Fruit fly (Drosophila melanogaster) whole organism, wandering third instar larva: ENCODE data around the gene MAGE.
A peak's percentile ranks its signal among the peaks of the same experiment; 100 is the strongest.

Experiments
- Abd-B ChIP-seq: fragments of >200 bp; optimal IDR thresholded peaks from 2 replicates; lab custom pipeline; 2017; ENCODE audit warnings: missing biosample characterization, missing genetic modification characterization
- CG32264 ChIP-seq: fragments of 200-800 bp; sonication (Bioruptor generic); optimal IDR thresholded peaks from 2 replicates; lab custom pipeline; 2016; ENCODE audit warnings: missing biosample characterization, missing genetic modification characterization
- CG9705 ChIP-seq: fragments of 200-800 bp; sonication (Bioruptor generic); optimal IDR thresholded peaks from 2 replicates; lab custom pipeline; 2018; ENCODE audit warnings: missing biosample characterization, mild to moderate bottlenecking, missing genetic modification characterization
- CrebA ChIP-seq: fragments of 200-800 bp; sonication (Bioruptor generic); optimal IDR thresholded peaks from 2 replicates; lab custom pipeline; 2016; ENCODE audit warnings: missing biosample characterization, mild to moderate bottlenecking, missing genetic modification characterization, borderline replicate concordance
- Dfd ChIP-seq: fragments of >200 bp; optimal IDR thresholded peaks from 2 replicates; lab custom pipeline; 2017; ENCODE audit warnings: missing biosample characterization, missing genetic modification characterization
- Dif ChIP-seq: fragments of 200-275, 200-300 bp; sonication (Bioruptor generic); optimal IDR thresholded peaks from 2 replicates; lab custom pipeline; 2018; ENCODE audit warnings: missing biosample characterization, missing genetic modification characterization; ENCODE audit not compliant: partially characterized antibody
- GATAd ChIP-seq: sonication (Bioruptor generic); optimal IDR thresholded peaks from 2 replicates; lab custom pipeline; 2016; ENCODE audit warnings: missing biosample characterization, missing genetic modification characterization
- Hnf4 ChIP-seq: fragments of 200-800 bp; sonication (Bioruptor generic); optimal IDR thresholded peaks from 2 replicates; lab custom pipeline; 2016; ENCODE audit warnings: missing biosample characterization, mild to moderate bottlenecking, missing genetic modification characterization
- Hr78 ChIP-seq: fragments of >200 bp; optimal IDR thresholded peaks from 2 replicates; lab custom pipeline; 2017; ENCODE audit warnings: missing biosample characterization, missing genetic modification characterization
- Hr83 ChIP-seq: fragments of 200-300 bp; sonication (Bioruptor generic); optimal IDR thresholded peaks from 2 replicates; lab custom pipeline; 2016; ENCODE audit warnings: missing biosample characterization, mild to moderate bottlenecking, missing genetic modification characterization, moderate library complexity; ENCODE audit not compliant: poor library complexity, severe bottlenecking
- Myc ChIP-seq: fragments of >200 bp; optimal IDR thresholded peaks from 2 replicates; lab custom pipeline; 2017
- OdsH ChIP-seq: fragments of 200-800 bp; sonication (Bioruptor generic); optimal IDR thresholded peaks from 2 replicates; lab custom pipeline; 2016; ENCODE audit warnings: missing biosample characterization, mild to moderate bottlenecking, missing genetic modification characterization
- Sp1 ChIP-seq: fragments of 200-800 bp; sonication (Bioruptor generic); optimal IDR thresholded peaks from 3 replicates; lab custom pipeline; 2019; ENCODE audit warnings: missing biosample characterization, mild to moderate bottlenecking, missing genetic modification characterization, moderate library complexity
- Vsx2 ChIP-seq: fragments of 200-300, 225-300 bp; sonication (Bioruptor generic); optimal IDR thresholded peaks from 2 replicates; lab custom pipeline; 2018; ENCODE audit warnings: missing biosample characterization, missing genetic modification characterization; ENCODE audit not compliant: partially characterized antibody
- brk ChIP-seq: fragments of 200-800 bp; sonication (Bioruptor generic); optimal IDR thresholded peaks from 2 replicates; lab custom pipeline; 2016; ENCODE audit warnings: missing biosample characterization, mild to moderate bottlenecking, missing genetic modification characterization
- dl ChIP-seq, 2 experiments: fragments of 175-275, 200-275 bp in 1 of 2; fragments of 200-275 bp in 1 of 2; sonication (Bioruptor generic); optimal IDR thresholded peaks; lab custom pipeline; 2018; ENCODE audit warnings: mild to moderate bottlenecking in 2 of 2, missing biosample characterization in 2 of 2, missing genetic modification characterization in 2 of 2, moderate library complexity in 2 of 2; ENCODE audit not compliant: partially characterized antibody in 2 of 2, insufficient read depth in 1 of 2
- dmrt93B ChIP-seq: fragments of 200-800 bp; sonication (Bioruptor generic); optimal IDR thresholded peaks from 2 replicates; lab custom pipeline; 2018; ENCODE audit warnings: missing biosample characterization, mild to moderate bottlenecking, missing genetic modification characterization
- dsf ChIP-seq: sonication (Bioruptor generic); optimal IDR thresholded peaks from 2 replicates; lab custom pipeline; 2016; ENCODE audit warnings: missing biosample characterization, missing genetic modification characterization, borderline replicate concordance
- ey ChIP-seq: fragments of 200-800 bp; sonication (Bioruptor generic); optimal IDR thresholded peaks from 2 replicates; lab custom pipeline; 2016; ENCODE audit warnings: missing biosample characterization, missing genetic modification characterization
- foxo ChIP-seq, 2 experiments: fragments of 200-800 bp; sonication (Bioruptor generic); optimal IDR thresholded peaks; 2 replicates in 1 of 2; 3 replicates in 1 of 2; lab custom pipeline; 2016 to 2017; ENCODE audit warnings: missing biosample characterization in 2 of 2, missing genetic modification characterization in 2 of 2
- fru ChIP-seq: fragments of 200-800 bp; sonication (Bioruptor generic); optimal IDR thresholded peaks from 3 replicates; lab custom pipeline; 2016; ENCODE audit warnings: missing biosample characterization, mild to moderate bottlenecking, missing genetic modification characterization
- h ChIP-seq: fragments of 200-800 bp; sonication (Bioruptor generic); optimal IDR thresholded peaks from 3 replicates; lab custom pipeline; 2016; ENCODE audit warnings: missing biosample characterization, mild to moderate bottlenecking, missing genetic modification characterization
- jim ChIP-seq: fragments of 175-275, 200-325 bp; sonication (Bioruptor generic); optimal IDR thresholded peaks from 2 replicates; lab custom pipeline; 2016; ENCODE audit warnings: missing biosample characterization, mild to moderate bottlenecking, missing genetic modification characterization
- psq ChIP-seq: fragments of 200-800 bp; sonication (Bioruptor generic); optimal IDR thresholded peaks from 3 replicates; lab custom pipeline; 2017; ENCODE audit warnings: missing biosample characterization, mild to moderate bottlenecking, missing genetic modification characterization, moderate library complexity
- rgr ChIP-seq: fragments of 200-800 bp; sonication (Bioruptor generic); optimal IDR thresholded peaks from 3 replicates; lab custom pipeline; 2016; ENCODE audit warnings: missing biosample characterization, mild to moderate bottlenecking, missing genetic modification characterization
- sage ChIP-seq: fragments of 200-800 bp; sonication (Bioruptor generic); optimal IDR thresholded peaks from 2 replicates; lab custom pipeline; 2016; ENCODE audit warnings: missing biosample characterization, mild to moderate bottlenecking, missing genetic modification characterization
- tai ChIP-seq: sonication (Bioruptor generic); optimal IDR thresholded peaks from 2 replicates; lab custom pipeline; 2016; ENCODE audit warnings: missing biosample characterization, missing genetic modification characterization
- usp ChIP-seq: fragments of >200 bp; optimal IDR thresholded peaks from 2 replicates; lab custom pipeline; 2017; ENCODE audit warnings: missing biosample characterization, missing genetic modification characterization
- woc ChIP-seq: sonication (Bioruptor generic); optimal IDR thresholded peaks from 2 replicates; lab custom pipeline; 2016; ENCODE audit warnings: missing biosample characterization, mild to moderate bottlenecking, missing genetic modification characterization

MAGE gene

DNA sequence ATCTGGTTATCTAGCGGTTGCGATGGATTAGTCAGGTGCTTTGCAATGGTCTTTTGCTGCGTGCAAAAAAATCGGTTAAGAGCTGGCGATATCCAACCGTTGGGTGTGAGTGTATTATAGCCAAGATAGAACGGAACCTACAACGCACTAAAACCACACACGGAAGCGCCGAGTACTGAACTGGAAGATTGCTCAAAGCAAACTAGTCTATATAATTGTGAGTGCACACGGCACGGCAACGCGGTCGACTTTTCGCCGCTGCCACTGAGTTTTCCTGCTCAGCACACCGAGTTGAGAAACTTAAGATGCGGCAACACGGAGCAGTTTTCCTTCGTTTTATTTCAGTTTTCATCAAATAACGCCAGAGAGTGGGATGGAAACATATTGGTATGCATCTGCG lies 38.5 kb downstream of the MAGE start:
- TF ChIP-seq CG9705 (GFP tag; lab: Kevin White, UChicago) (no peak), Dif (GFP tag; lab: Kevin White, UChicago) (no peak), CrebA (GFP tag; lab: Kevin White, UChicago) (no peak), rgr (GFP tag; lab: Kevin White, UChicago) (no peak), foxo (GFP tag; optimal IDR thresholded peaks at IDR 0.05; lab: Kevin White, UChicago) (no peak), Hr78 (no peak), Hnf4 (GFP tag; lab: Kevin White, UChicago) (no peak), jim (GFP tag; lab: Kevin White, UChicago) (no peak), OdsH (GFP tag; lab: Kevin White, UChicago) (no peak), sage (GFP tag; lab: Kevin White, UChicago) (no peak), fru (GFP tag; lab: Kevin White, UChicago) (no peak), CG32264 (no peak), brk (GFP tag; lab: Kevin White, UChicago) (no peak), GATAd (GFP tag; lab: Kevin White, UChicago) (no peak), dsf (GFP tag; lab: Kevin White, UChicago) (no peak), tai (GFP tag; lab: Kevin White, UChicago) (no peak), Abd-B (GFP tag; lab: Kevin White, UChicago) (no peak)

DNA sequence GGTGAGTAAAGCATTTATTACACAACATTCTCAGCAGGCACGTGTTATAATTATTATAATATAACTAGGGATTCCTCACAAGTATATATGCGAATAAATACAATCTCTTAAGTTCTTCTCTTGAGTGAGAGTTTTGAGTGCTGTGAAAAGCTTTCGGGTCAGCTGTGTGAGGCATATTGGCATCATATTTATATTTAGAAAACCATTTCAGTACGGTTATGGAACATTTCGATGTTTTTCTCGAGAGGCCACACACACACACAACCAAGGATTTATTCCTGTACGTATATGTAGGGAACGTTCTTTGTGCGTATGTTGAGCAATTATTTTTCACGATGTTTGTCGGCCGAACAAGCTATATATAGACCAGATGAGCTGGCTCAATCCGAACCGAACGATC lies 42.0 kb downstream of the MAGE start:
- no peak for TF ChIP-seq woc (GFP tag; lab: Kevin White, UChicago)
- no peak for TF ChIP-seq OdsH (GFP tag; lab: Kevin White, UChicago)
- TF ChIP-seq GATAd (GFP tag; lab: Kevin White, UChicago) = no peak
- TF ChIP-seq Sp1 (GFP tag; lab: Kevin White, UChicago) = no peak
- no peak for TF ChIP-seq usp
- no peak for TF ChIP-seq Hr83
- no peak for TF ChIP-seq dmrt93B (GFP tag; lab: Kevin White, UChicago)
- TF ChIP-seq ey = no peak
- TF ChIP-seq Dif (GFP tag; lab: Kevin White, UChicago) = no peak
- no peak for TF ChIP-seq brk (GFP tag; lab: Kevin White, UChicago)
- no peak for TF ChIP-seq h (GFP tag; lab: Kevin White, UChicago)
- no peak for TF ChIP-seq dsf (GFP tag; lab: Kevin White, UChicago)
- no peak for TF ChIP-seq Myc (lab: Kevin White, UChicago)
- no peak for TF ChIP-seq Dfd (GFP tag; lab: Kevin White, UChicago)

DNA sequence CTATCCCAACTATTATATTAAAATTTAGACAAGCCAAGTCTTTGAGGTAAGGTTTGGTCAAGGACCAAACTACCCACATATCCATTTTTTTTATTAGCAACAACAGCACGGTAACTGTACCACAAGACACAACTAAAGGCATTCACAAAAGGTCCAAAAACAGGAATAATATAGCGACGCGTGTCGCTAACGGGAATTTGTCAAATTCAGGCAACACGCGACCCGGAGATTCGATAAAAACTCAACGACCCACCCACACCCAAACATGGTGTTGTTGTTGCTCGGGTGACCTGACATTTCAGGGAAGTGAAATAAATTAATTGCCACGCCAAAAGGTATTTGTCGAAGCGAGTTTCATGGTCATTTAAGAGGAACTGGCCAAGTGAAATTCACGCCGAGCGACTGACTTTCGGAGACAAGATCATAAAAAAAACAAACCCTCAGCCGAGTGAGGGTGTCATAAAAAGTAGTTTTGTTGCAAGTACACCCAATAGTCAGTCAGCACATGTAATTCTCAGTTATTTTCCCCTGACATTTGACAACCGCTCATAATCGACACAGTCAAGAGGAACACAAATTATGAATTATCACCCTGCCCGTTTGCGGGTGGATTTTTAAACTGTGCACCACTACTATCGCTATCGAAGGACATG lies 43.6 kb downstream of the MAGE start:
- TF ChIP-seq Vsx2 (GFP tag; lab: Kevin White, UChicago) = no peak
- no peak for TF ChIP-seq foxo (GFP tag; optimal IDR thresholded peaks at IDR 0.05; lab: Kevin White, UChicago)
- TF ChIP-seq Hr78 = no peak
- no peak for TF ChIP-seq dl (GFP tag; optimal IDR thresholded peaks at IDR 0.05; lab: Kevin White, UChicago; ENCODE audit: insufficient read depth in 1 of 2, partially characterized antibody in 2 of 2)
- TF ChIP-seq brk (GFP tag; lab: Kevin White, UChicago) = no peak

DNA sequence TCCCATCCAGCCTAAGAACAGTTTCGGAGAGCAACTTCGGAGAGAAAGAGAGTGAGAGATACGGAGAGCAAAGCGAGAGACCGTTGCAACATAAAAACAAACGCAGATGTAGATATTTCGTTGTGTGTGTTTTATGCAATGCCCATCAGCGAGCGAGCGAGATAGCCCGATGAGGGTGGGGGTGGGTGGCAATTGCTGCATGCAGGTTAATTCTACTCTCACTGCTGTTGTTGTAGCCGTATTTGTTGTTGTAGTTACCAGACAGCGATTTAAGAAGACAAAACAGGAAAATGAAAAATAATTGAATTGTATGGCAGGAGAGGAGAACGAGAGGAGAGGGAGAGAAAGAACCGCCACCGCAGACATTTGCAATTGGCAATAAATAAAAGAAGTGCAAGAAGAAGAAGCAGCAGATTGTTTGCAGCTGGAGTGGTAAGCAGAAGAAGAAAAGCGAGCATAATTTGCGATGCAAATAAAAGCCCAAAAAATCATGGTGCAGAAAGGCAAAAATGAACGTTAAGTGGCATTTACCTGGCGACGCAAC lies 45.1 kb downstream of the MAGE start:
- TF ChIP-seq dl (GFP tag; optimal IDR thresholded peaks at IDR 0.05; lab: Kevin White, UChicago; ENCODE audit: insufficient read depth in 1 of 2, partially characterized antibody in 2 of 2) = peak; percentile 59 to 66
- no peak for TF ChIP-seq Vsx2 (GFP tag; lab: Kevin White, UChicago)
- peak; percentile 52 for TF ChIP-seq psq (GFP tag; lab: Kevin White, UChicago)
- TF ChIP-seq Dif (GFP tag; lab: Kevin White, UChicago) = peak; percentile 81
